Fruit fly (Drosophila melanogaster): Measurements from ENCODE around the gene slgA.

DNA sequence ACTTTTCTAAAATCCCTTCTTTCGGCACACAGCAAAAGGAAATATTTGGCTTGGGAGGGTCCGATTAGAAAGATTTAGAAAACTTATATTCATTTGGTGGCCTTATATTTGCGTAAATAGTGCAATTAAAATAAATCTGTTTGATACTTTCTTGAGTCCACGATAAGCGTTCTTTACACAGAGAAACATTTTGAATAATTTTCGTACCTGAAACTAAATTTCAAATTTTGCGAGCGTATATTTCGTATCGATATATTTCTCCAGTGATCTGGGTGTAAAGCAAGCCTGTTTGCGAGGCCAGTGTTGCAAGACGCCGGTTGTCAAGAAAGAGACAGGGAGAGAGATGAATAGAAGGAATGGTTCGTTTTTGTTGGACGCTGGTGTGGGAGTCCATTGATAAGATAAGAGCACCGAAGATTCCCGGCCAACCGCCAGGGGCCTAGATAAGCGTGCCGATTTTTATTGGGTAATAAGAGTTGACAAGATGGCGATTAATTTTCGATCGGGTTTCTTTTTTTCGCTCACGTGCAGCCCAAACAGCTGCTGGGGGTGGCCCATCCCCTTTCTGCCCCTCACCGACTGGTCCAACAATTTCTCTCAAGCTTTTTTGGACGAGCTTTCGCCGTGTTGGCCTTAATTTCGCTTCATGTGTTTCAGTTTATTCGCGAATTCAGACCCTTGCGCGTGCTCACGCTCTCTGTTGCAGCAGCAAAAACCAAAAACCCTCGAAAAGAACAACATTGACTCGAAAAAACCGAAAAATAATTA is at the start of gene slgA:
- TF ChIP-seq Gug (GFP tag; IDR thresholded peaks at IDR 0.05) (no peak), Eip75B (GFP tag; optimal IDR thresholded peaks at IDR 0.05) (peak; percentile 9), spab (GFP tag; optimal IDR thresholded peaks at IDR 0.05) (no peak), CG6854 (GFP tag; optimal IDR thresholded peaks at IDR 0.05) (peak; percentile 23), achi (GFP tag; optimal IDR thresholded peaks at IDR 0.05) (no peak), net (GFP tag; optimal IDR thresholded peaks at IDR 0.05) (no peak), Blimp-1 (GFP tag; optimal IDR thresholded peaks at IDR 0.05) (no peak), CG6808 (GFP tag; optimal IDR thresholded peaks at IDR 0.05) (no peak)

All from whole organism, prepupa.